Worm (Caenorhabditis elegans) whole organism, L3 larva: ENCODE data around the gene T27E4.1.

Source experiments
- ceh-82 ChIP-seq: fragments of 150-350 bp; optimal IDR thresholded peaks from 2 replicates; lab custom pipeline; 2014; ENCODE audit warnings: missing biosample characterization, missing genetic modification characterization
- daf-12 ChIP-seq: fragments of 150-350 bp; optimal IDR thresholded peaks from 2 replicates; lab custom pipeline; 2014; ENCODE audit warnings: missing biosample characterization, missing genetic modification reagents, missing genetic modification characterization
- elt-3 ChIP-seq, 3 experiments: fragments of 150-350 bp in 1 of 3; sonication (generic microtip) in 2 of 3; optimal IDR thresholded peaks; 2 replicates in 2 of 3; 4 replicates in 1 of 3; lab custom pipeline; 2014 to 2017; ENCODE audit warnings: missing biosample characterization in 3 of 3, missing genetic modification characterization in 3 of 3
- jun-1 ChIP-seq: fragments of 150-350 bp; optimal IDR thresholded peaks from 2 replicates; lab custom pipeline; 2014; ENCODE audit warnings: missing biosample characterization, missing genetic modification reagents, missing genetic modification characterization
- lin-15B ChIP-seq: fragments of 150-350 bp; optimal IDR thresholded peaks from 2 replicates; lab custom pipeline; 2014; ENCODE audit warnings: missing biosample characterization, missing genetic modification characterization
- lin-39 ChIP-seq: fragments of 150-350 bp; optimal IDR thresholded peaks from 2 replicates; lab custom pipeline; 2018; ENCODE audit warnings: missing biosample characterization, missing genetic modification reagents, missing genetic modification characterization
- nhr-25 ChIP-seq: sonication (generic microtip); optimal IDR thresholded peaks from 2 replicates; lab custom pipeline; 2017; ENCODE audit warnings: missing biosample characterization, missing genetic modification characterization
- nhr-28 ChIP-seq: fragments of 150-350 bp; optimal IDR thresholded peaks from 2 replicates; lab custom pipeline; 2014; ENCODE audit warnings: missing biosample characterization, missing genetic modification characterization

ce11 chrV:9128562-9128961 lies 36.4 kb downstream of the T27E4.1 start:
- TF ChIP-seq ceh-82 (no peak), nhr-25 (tag; lab: Kevin White, UChicago) (no peak), lin-39 (peak; percentile 36), lin-15B (peak; percentile 16), daf-12 (tag; lab: Kevin White, UChicago) (no peak), nhr-28 (tag; lab: Kevin White, UChicago) (no peak), jun-1 (tag; lab: Kevin White, UChicago) (no peak), elt-3 (tag; optimal IDR thresholded peaks at IDR 0.05; lab: Kevin White, UChicago) (no peak)
